Fruit fly (Drosophila melanogaster): Measurements from ENCODE around the gene Ranbp21.

The Ranbp21 gene

DNA sequence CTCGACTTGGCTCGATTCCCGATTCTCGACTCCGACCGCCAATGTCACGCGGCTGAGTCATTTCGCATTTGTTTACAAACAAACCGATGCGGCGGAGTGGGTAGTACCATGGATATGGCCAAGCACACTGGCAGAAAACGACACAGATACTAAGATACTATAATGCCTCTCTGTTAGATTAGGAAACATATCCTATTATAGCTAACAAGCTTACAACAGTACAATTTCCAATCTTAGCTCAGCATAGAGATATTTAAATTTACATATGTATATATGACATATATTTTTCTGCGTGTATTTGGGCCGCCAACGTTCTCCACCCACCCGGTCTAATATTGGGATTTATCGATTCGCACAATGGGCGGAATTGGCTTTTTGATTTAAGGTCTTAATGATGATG lies 48.1 kb downstream of the Ranbp21 start (continued):
- TF ChIP-seq tll (GFP tag; optimal IDR thresholded peaks at IDR 0.05) (no peak), zen2 (GFP tag; IDR thresholded peaks at IDR 0.05; ENCODE audit: partially characterized antibody) (no peak), CG9609 (GFP tag; optimal IDR thresholded peaks at IDR 0.05) (no peak), CG7928 (GFP tag; optimal IDR thresholded peaks at IDR 0.05) (peak; percentile 16), Neu2 (GFP tag; optimal IDR thresholded peaks at IDR 0.05; ENCODE audit: borderline replicate concordance) (no peak), Vsx1 (GFP tag; optimal IDR thresholded peaks at IDR 0.05) (peak; percentile 68), CG17328 (GFP tag; IDR thresholded peaks at IDR 0.05) (peak; percentile 74), tna (GFP tag; IDR thresholded peaks at IDR 0.05; ENCODE audit: partially characterized antibody) (no peak), CG10147 (GFP tag; optimal IDR thresholded peaks at IDR 0.05) (peak; percentile 60), CG1792 (GFP tag; optimal IDR thresholded peaks at IDR 0.05) (peak; percentile 39), CG8765 (GFP tag; IDR thresholded peaks at IDR 0.05) (peak; percentile 39; the same call in 1 of the 2 replicates), Hmr (GFP tag; optimal IDR thresholded peaks at IDR 0.05) (peak; percentile 83), seq (GFP tag; IDR thresholded peaks at IDR 0.05) (peak; percentile 76), CG8924 (tag; optimal IDR thresholded peaks at IDR 0.05) (peak; percentile 72), CG12744 (GFP tag; optimal IDR thresholded peaks at IDR 0.05) (peak; percentile 42), fd3F (GFP tag; optimal IDR thresholded peaks at IDR 0.05) (peak; percentile 71), H15 (GFP tag; IDR thresholded peaks at IDR 0.05) (peak; percentile 69; the same call in 2 of the 3 replicates), Camta (GFP tag; optimal IDR thresholded peaks at IDR 0.05) (peak; percentile 58), lmd (GFP tag; IDR thresholded peaks at IDR 0.05) (peak; percentile 83), CG32532 (GFP tag; IDR thresholded peaks at IDR 0.05) (peak; percentile 89), dan (GFP tag; IDR thresholded peaks at IDR 0.05) (0 out of 2 replicates have a peak, but pooled peaks have one; percentile 23), Ets65A (GFP tag) (peak; percentile 94), kah (GFP tag; optimal IDR thresholded peaks at IDR 0.05) (peak; percentile 14), fu2 (GFP tag; optimal IDR thresholded peaks at IDR 0.05) (peak; percentile 26), MTF-1 (GFP tag; optimal IDR thresholded peaks at IDR 0.05; ENCODE audit: borderline replicate concordance) (peak; percentile 50), CG17361 (GFP tag; IDR thresholded peaks at IDR 0.05) (peak; percentile 68; the same call in 2 of the 3 replicates), Atf3 (GFP tag; optimal IDR thresholded peaks at IDR 0.05) (peak; percentile 16), CG8089 (GFP tag; optimal IDR thresholded peaks at IDR 0.05) (no peak), Sox102F (GFP tag; optimal IDR thresholded peaks at IDR 0.05) (peak; percentile 78), CG7963 (GFP tag; IDR thresholded peaks at IDR 0.05; ENCODE audit: partially characterized antibody) (no peak), Hr51 (GFP tag; optimal IDR thresholded peaks at IDR 0.05) (peak; percentile 43 to 77), CG6765 (GFP tag; optimal IDR thresholded peaks at IDR 0.05) (peak; percentile 72), PHDP (tag; optimal IDR thresholded peaks at IDR 0.05) (peak; percentile 71), amos (GFP tag; IDR thresholded peaks at IDR 0.05; ENCODE audit: partially characterized antibody) (no peak), D (optimal IDR thresholded peaks at IDR 0.05) (no peak), D (GFP tag; optimal IDR thresholded peaks at IDR 0.05) (peak; percentile 62), CG1832 (GFP tag; optimal IDR thresholded peaks at IDR 0.05) (no peak), hb (GFP tag; IDR thresholded peaks at IDR 0.05; ENCODE audit: partially characterized antibody) (no peak), CG8290 (GFP tag; optimal IDR thresholded peaks at IDR 0.05) (peak; percentile 25), CG8290 (tag; optimal IDR thresholded peaks at IDR 0.05) (peak in 1 of 2 experiments; percentile 84), pan (optimal IDR thresholded peaks at IDR 0.05) (no peak), pan (GFP tag; optimal IDR thresholded peaks at IDR 0.05 in 1 of 2, IDR thresholded peaks at IDR 0.05 in 1 of 2) (peak in 1 of 2 experiments; percentile 83), CG13296 (GFP tag; optimal IDR thresholded peaks at IDR 0.05) (peak; percentile 64), CG1602 (GFP tag; optimal IDR thresholded peaks at IDR 0.05) (peak; percentile 39), slp2 (GFP tag; optimal IDR thresholded peaks at IDR 0.05) (peak; percentile 42), C15 (GFP tag; IDR thresholded peaks at IDR 0.05) (0 out of 3 replicates have a peak, but pooled peaks have one; percentile 61), CG17829 (tag; optimal IDR thresholded peaks at IDR 0.05) (peak; percentile 62), lov (optimal IDR thresholded peaks at IDR 0.05) (no peak), lov (GFP tag; IDR thresholded peaks at IDR 0.05) (no peak), kay (GFP tag; optimal IDR thresholded peaks at IDR 0.05) (peak; percentile 68), vvl (GFP tag; IDR thresholded peaks at IDR 0.05) (peak; percentile 91)

Measured in whole organism, embryonic.